Fruit fly (Drosophila melanogaster): Measurements from ENCODE around the gene CG31457.

DNA sequence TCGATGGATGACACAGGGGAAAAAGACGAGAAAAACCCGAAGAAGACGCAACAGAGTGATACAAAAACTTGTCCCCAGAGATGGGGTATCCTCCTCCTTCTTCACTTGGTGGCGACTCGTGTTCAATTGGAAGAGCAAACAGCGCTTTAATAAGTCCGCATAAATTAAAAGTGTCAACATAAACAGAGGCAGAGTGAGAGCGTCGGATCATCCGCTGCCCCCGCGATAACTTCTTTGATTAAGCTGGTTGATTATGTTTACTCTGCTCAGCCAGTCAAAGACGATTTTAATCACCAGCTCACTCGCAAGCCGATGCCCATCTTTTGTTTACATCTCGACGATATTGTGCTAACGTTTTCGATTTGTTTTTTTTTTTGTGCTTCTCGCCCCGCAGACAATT, 7.9 kb downstream of the CG31457 start:
- no peak for TF ChIP-seq net (GFP tag; optimal IDR thresholded peaks at IDR 0.05)
- no peak for TF ChIP-seq Met (GFP tag; optimal IDR thresholded peaks at IDR 0.05)
- no peak for TF ChIP-seq CG10669 (GFP tag; optimal IDR thresholded peaks at IDR 0.05)
- TF ChIP-seq Blimp-1 (GFP tag; optimal IDR thresholded peaks at IDR 0.05): no peak
- no peak for TF ChIP-seq cyc (GFP tag; optimal IDR thresholded peaks at IDR 0.05)

All from whole organism, prepupa.